Fruit fly (Drosophila melanogaster): ENCODE results near the gene CG13933.
A peak's percentile ranks its signal among the peaks of the same experiment; 100 is the strongest.

CG13933 gene

DNA sequence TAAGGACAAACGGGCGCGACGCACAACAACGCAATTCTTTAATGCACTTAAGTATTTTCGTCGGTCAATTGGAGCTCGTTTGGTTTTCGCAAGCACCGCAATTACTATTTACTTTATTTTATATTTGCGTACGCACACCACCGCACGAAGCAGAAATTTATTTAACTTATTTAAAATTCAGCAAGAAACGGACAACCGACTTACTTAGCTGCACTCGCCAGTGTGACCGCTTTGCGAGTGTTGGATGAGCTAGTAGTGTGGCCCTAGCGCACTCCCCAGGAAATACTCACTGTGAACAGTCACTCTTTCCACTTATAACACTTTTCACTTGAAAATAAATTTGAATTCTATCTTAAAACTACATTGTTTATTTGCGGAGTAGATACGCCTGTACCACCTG, 44.1 kb downstream of the CG13933 start, which contains the start of gene drpr (continued):
- TF ChIP-seq tin (GFP tag; optimal IDR thresholded peaks at IDR 0.05) (no peak), Ada2b (GFP tag; IDR thresholded peaks at IDR 0.05) (no peak), CG31441 (GFP tag; IDR thresholded peaks at IDR 0.05) (peak; percentile 79), CG10147 (GFP tag; optimal IDR thresholded peaks at IDR 0.05) (no peak), dpn (GFP tag; optimal IDR thresholded peaks at IDR 0.05) (no peak), cg (GFP tag; optimal IDR thresholded peaks at IDR 0.05) (no peak), MESR4 (GFP tag; optimal IDR thresholded peaks at IDR 0.05) (peak; percentile 79), cas (GFP tag; IDR thresholded peaks at IDR 0.05) (no peak), Max (GFP tag; optimal IDR thresholded peaks at IDR 0.05) (no peak), Stat92E (GFP tag; optimal IDR thresholded peaks at IDR 0.05) (peak in 1 of 3 experiments; percentile 60), gce (GFP tag; IDR thresholded peaks at IDR 0.05) (no peak), vnd (GFP tag; IDR thresholded peaks at IDR 0.05; ENCODE audit: partially characterized antibody) (no peak), grau (tag; optimal IDR thresholded peaks at IDR 0.05) (peak; percentile 27), CG12219 (GFP tag; optimal IDR thresholded peaks at IDR 0.05) (no peak), pzg (GFP tag; optimal IDR thresholded peaks at IDR 0.05) (peak; percentile 90), CG3281 (GFP tag; optimal IDR thresholded peaks at IDR 0.05) (peak; percentile 16), CG7963 (GFP tag; IDR thresholded peaks at IDR 0.05; ENCODE audit: partially characterized antibody) (no peak), CG8924 (tag; optimal IDR thresholded peaks at IDR 0.05) (peak; percentile 78), HLHmδ (GFP tag; optimal IDR thresholded peaks at IDR 0.05) (peak; percentile 19), kni (GFP tag; optimal IDR thresholded peaks at IDR 0.05) (peak; percentile 2), CG8089 (GFP tag; optimal IDR thresholded peaks at IDR 0.05) (no peak), CG7271 (tag; optimal IDR thresholded peaks at IDR 0.05) (no peak), p53 (GFP tag; optimal IDR thresholded peaks at IDR 0.05) (no peak), CG10431 (GFP tag; optimal IDR thresholded peaks at IDR 0.05) (peak; percentile 17), seq (GFP tag; IDR thresholded peaks at IDR 0.05) (no peak), CG16813 (GFP tag; IDR thresholded peaks at IDR 0.05; ENCODE audit: partially characterized antibody) (0 out of 3 replicates have a peak, but pooled peaks have one; percentile 38), fd102C (GFP tag; optimal IDR thresholded peaks at IDR 0.05) (no peak), Doc3 (GFP tag; IDR thresholded peaks at IDR 0.05; ENCODE audit: partially characterized antibody) (no peak), CG10654 (GFP tag; optimal IDR thresholded peaks at IDR 0.05) (no peak), HLH4C (GFP tag; IDR thresholded peaks at IDR 0.05; ENCODE audit: partially characterized antibody) (0 out of 3 replicates have a peak, but pooled peaks have one; percentile 35), CG6854 (GFP tag; optimal IDR thresholded peaks at IDR 0.05) (no peak), her (GFP tag; optimal IDR thresholded peaks at IDR 0.05) (peak; percentile 10), Neu2 (GFP tag; optimal IDR thresholded peaks at IDR 0.05; ENCODE audit: borderline replicate concordance) (no peak), sens-2 (GFP tag; IDR thresholded peaks at IDR 0.05) (no peak), unc-4 (GFP tag; IDR thresholded peaks at IDR 0.05; ENCODE audit: partially characterized antibody) (no peak), ATbp (GFP tag; optimal IDR thresholded peaks at IDR 0.05) (no peak), CG30020 (tag; optimal IDR thresholded peaks at IDR 0.05) (peak; percentile 34), Ets97D (GFP tag; optimal IDR thresholded peaks at IDR 0.05) (peak; percentile 68), hth (optimal IDR thresholded peaks at IDR 0.05) (no peak), hbn (GFP tag; IDR thresholded peaks at IDR 0.05; ENCODE audit: partially characterized antibody) (no peak), sisA (GFP tag; IDR thresholded peaks at IDR 0.05) (no peak), mirr (GFP tag; optimal IDR thresholded peaks at IDR 0.05) (peak; percentile 7), mam (GFP tag; optimal IDR thresholded peaks at IDR 0.05) (no peak), CG11398 (GFP tag; optimal IDR thresholded peaks at IDR 0.05) (no peak), D (optimal IDR thresholded peaks at IDR 0.05) (no peak), D (GFP tag; optimal IDR thresholded peaks at IDR 0.05) (no peak), CG1792 (GFP tag; optimal IDR thresholded peaks at IDR 0.05) (no peak), CkIIα-i1 (GFP tag; IDR thresholded peaks at IDR 0.05) (no peak), disco-r (GFP tag; optimal IDR thresholded peaks at IDR 0.05) (no peak), CG43689 (GFP tag; IDR thresholded peaks at IDR 0.05) (no peak), Fer2 (tag; optimal IDR thresholded peaks at IDR 0.05) (no peak)
